Worm (Caenorhabditis elegans) whole organism, L4 larva: ENCODE results near the gene T25B6.6.

ENCODE experiments used
- D1046.2 ChIP-seq: fragments of 200-800 bp; sonication (Bioruptor generic); IDR thresholded peaks from 2 replicates; pipeline ENCODE4 v1.3.6; 2022; ENCODE audit warnings: missing genetic modification characterization, missing compliant biosample characterization
- F26F4.8 ChIP-seq: fragments of 200-800 bp; sonication (Bioruptor generic); conservative IDR thresholded peaks from 2 replicates; pipeline ENCODE4 v1.3.6; 2022; ENCODE audit warnings: missing genetic modification characterization, missing compliant biosample characterization
- F37D6.2 ChIP-seq: sonication (generic microtip); optimal IDR thresholded peaks from 2 replicates; lab custom pipeline; 2016; ENCODE audit warnings: mild to moderate bottlenecking, missing genetic modification characterization, missing compliant biosample characterization
- F49E8.2 ChIP-seq: sonication (generic microtip); optimal IDR thresholded peaks from 2 replicates; lab custom pipeline; 2016; ENCODE audit warnings: missing compliant biosample characterization, mild to moderate bottlenecking, missing genetic modification characterization, borderline replicate concordance
- R02D3.7 ChIP-seq: fragments of 150-350 bp; sonication (generic microtip); optimal IDR thresholded peaks from 3 replicates; lab custom pipeline; 2014; ENCODE audit warnings: missing biosample characterization, missing genetic modification characterization
- T20F7.1 ChIP-seq: fragments of 200-800 bp; sonication (Bioruptor generic); optimal IDR thresholded peaks from 2 replicates; lab custom pipeline; 2018; ENCODE audit warnings: mild to moderate bottlenecking, missing genetic modification characterization, missing compliant biosample characterization
- Y105C5A.15 ChIP-seq: fragments of 200-800 bp; sonication (Bioruptor generic); IDR thresholded peaks from 2 replicates; pipeline ENCODE4 v1.3.6; 2022; ENCODE audit warnings: missing genetic modification characterization, missing compliant biosample characterization
- ZK546.5 ChIP-seq, 2 experiments: sonication (generic microtip); optimal IDR thresholded peaks; 2 replicates each; lab custom pipeline; 2017; ENCODE audit warnings: missing biosample characterization in 2 of 2, missing genetic modification characterization in 2 of 2
- aly-2 ChIP-seq: sonication (generic microtip); optimal IDR thresholded peaks from 2 replicates; lab custom pipeline; 2018; ENCODE audit warnings: missing biosample characterization, missing genetic modification characterization
- ama-1 ChIP-seq: fragments of 150-350 bp; optimal IDR thresholded peaks from 2 replicates; lab custom pipeline; 2014; ENCODE audit warnings: inconsistent platforms, mixed read lengths
- arid-1 ChIP-seq: fragments of 200-800 bp; sonication (Bioruptor generic); conservative IDR thresholded peaks from 2 replicates; pipeline ENCODE4 v1.3.6; 2022; ENCODE audit warnings: missing genetic modification reagents, missing genetic modification characterization, missing compliant biosample characterization
- attf-4 ChIP-seq: sonication (generic microtip); optimal IDR thresholded peaks from 3 replicates; lab custom pipeline; 2017; ENCODE audit warnings: missing biosample characterization, missing genetic modification characterization
- ceh-20 ChIP-seq: fragments of 200-800 bp; sonication (Bioruptor generic); IDR thresholded peaks from 2 replicates; pipeline ENCODE4 v1.3.6; 2022; ENCODE audit warnings: missing genetic modification reagents, missing genetic modification characterization, missing compliant biosample characterization
- ceh-62 ChIP-seq: sonication (generic microtip); optimal IDR thresholded peaks from 2 replicates; lab custom pipeline; 2017; ENCODE audit warnings: missing biosample characterization, missing genetic modification characterization
- ceh-82 ChIP-seq: sonication (generic microtip); optimal IDR thresholded peaks from 2 replicates; lab custom pipeline; 2017; ENCODE audit warnings: missing biosample characterization, missing genetic modification characterization
- cey-2 ChIP-seq: sonication (generic microtip); optimal IDR thresholded peaks from 3 replicates; lab custom pipeline; 2017; ENCODE audit warnings: missing genetic modification characterization, mild to moderate bottlenecking, missing compliant biosample characterization, antibody characterized with exemption, borderline replicate concordance; ENCODE audit not compliant: insufficient read depth
- daf-19 ChIP-seq: fragments of 200-800 bp; sonication (Bioruptor generic); conservative IDR thresholded peaks from 2 replicates; pipeline ENCODE4 v1.3.6; 2022; ENCODE audit warnings: missing genetic modification characterization, missing compliant biosample characterization
- dmd-9 ChIP-seq: fragments of 200-800 bp; sonication (Bioruptor generic); IDR thresholded peaks from 2 replicates; pipeline ENCODE4 v1.3.6; 2022; ENCODE audit warnings: missing genetic modification reagents, missing genetic modification characterization, missing compliant biosample characterization
- dpl-1 ChIP-seq: fragments of 150-350 bp; optimal IDR thresholded peaks from 2 replicates; lab custom pipeline; 2014; ENCODE audit warnings: missing biosample characterization, missing genetic modification reagents, missing genetic modification characterization
- duxl-1 ChIP-seq: sonication (generic microtip); optimal IDR thresholded peaks from 2 replicates; lab custom pipeline; 2016; ENCODE audit warnings: mild to moderate bottlenecking, missing genetic modification characterization, moderate library complexity, missing compliant biosample characterization; ENCODE audit not compliant: poor library complexity
- dve-1 ChIP-seq: sonication (generic microtip); optimal IDR thresholded peaks from 2 replicates; lab custom pipeline; 2017; ENCODE audit warnings: antibody characterized with exemption, mild to moderate bottlenecking, missing genetic modification characterization, missing compliant biosample characterization; ENCODE audit not compliant: insufficient read depth
- fkh-10 ChIP-seq: fragments of 150-350 bp; optimal IDR thresholded peaks from 2 replicates; lab custom pipeline; 2014; ENCODE audit warnings: missing biosample characterization, missing genetic modification reagents, missing genetic modification characterization
- fos-1 ChIP-seq: fragments of 150-350 bp; optimal IDR thresholded peaks from 2 replicates; lab custom pipeline; 2014; ENCODE audit warnings: missing biosample characterization, missing genetic modification characterization
- gei-8 ChIP-seq: fragments of 200-800 bp; sonication (Bioruptor generic); optimal IDR thresholded peaks from 2 replicates; lab custom pipeline; 2018; ENCODE audit warnings: mild to moderate bottlenecking, missing genetic modification characterization, missing compliant biosample characterization
- hif-1 ChIP-seq, 2 experiments: sonication (generic microtip); optimal IDR thresholded peaks; 2 replicates each; lab custom pipeline; 2016 to 2017; ENCODE audit warnings: missing compliant biosample characterization in 2 of 2, missing genetic modification characterization in 2 of 2, missing genetic modification reagents in 2 of 2, missing genotype in 2 of 2, mild to moderate bottlenecking in 1 of 2
- hlh-11 ChIP-seq: fragments of 200-800 bp; sonication (Bioruptor generic); optimal IDR thresholded peaks from 2 replicates; lab custom pipeline; 2018; ENCODE audit warnings: mild to moderate bottlenecking, missing genetic modification characterization, missing compliant biosample characterization
- hlh-30 ChIP-seq: sonication (generic microtip); optimal IDR thresholded peaks from 2 replicates; lab custom pipeline; 2017; ENCODE audit warnings: antibody characterized with exemption, mild to moderate bottlenecking, missing genetic modification characterization, missing compliant biosample characterization; ENCODE audit not compliant: insufficient read depth
- jun-1 ChIP-seq: fragments of 150-350 bp; optimal IDR thresholded peaks from 2 replicates; lab custom pipeline; 2014; ENCODE audit warnings: missing biosample characterization, missing genetic modification reagents, missing genetic modification characterization
- lim-7 ChIP-seq: fragments of 200-800 bp; sonication (Bioruptor generic); IDR thresholded peaks from 2 replicates; pipeline ENCODE4 v1.3.6; 2022; ENCODE audit warnings: missing genetic modification characterization, missing compliant biosample characterization
- lin-13 ChIP-seq: fragments of 150-350 bp; optimal IDR thresholded peaks from 2 replicates; lab custom pipeline; 2014; ENCODE audit warnings: missing biosample characterization, missing genetic modification reagents, missing genetic modification characterization
- lin-29 ChIP-seq: fragments of 200-800 bp; sonication (Bioruptor generic); IDR thresholded peaks from 2 replicates; pipeline ENCODE4 v1.3.6; 2022; ENCODE audit warnings: missing genetic modification reagents, missing genetic modification characterization, missing compliant biosample characterization
- lin-38 ChIP-seq: fragments of 200-800 bp; sonication (Bioruptor generic); IDR thresholded peaks from 2 replicates; pipeline ENCODE4 v1.3.6; 2022; ENCODE audit warnings: missing genetic modification reagents, missing genetic modification characterization, missing compliant biosample characterization
- lin-39 ChIP-seq: fragments of 150-350 bp; optimal IDR thresholded peaks from 2 replicates; lab custom pipeline; 2014; ENCODE audit warnings: missing biosample characterization, missing genetic modification reagents, missing genetic modification characterization
- lsy-2 ChIP-seq, 2 experiments: fragments of 150-350 bp in 1 of 2; sonication (generic microtip) in 1 of 2; optimal IDR thresholded peaks; 2 replicates each; lab custom pipeline; 2014 to 2017; ENCODE audit warnings: missing biosample characterization in 2 of 2, missing genetic modification characterization in 2 of 2
- mdl-1 ChIP-seq, 2 experiments: fragments of 150-350 bp in 1 of 2; sonication (generic microtip) in 1 of 2; optimal IDR thresholded peaks; 2 replicates each; lab custom pipeline; 2014 to 2017; ENCODE audit warnings: missing biosample characterization in 2 of 2, missing genetic modification characterization in 2 of 2
- mes-2 ChIP-seq: sonication (generic microtip); optimal IDR thresholded peaks from 2 replicates; lab custom pipeline; 2016; ENCODE audit warnings: missing genotype, mild to moderate bottlenecking, missing genetic modification characterization, missing compliant biosample characterization; ENCODE audit not compliant: poor library complexity, severe bottlenecking
- mxl-2 ChIP-seq: fragments of 200-800 bp; sonication (Bioruptor generic); conservative IDR thresholded peaks from 2 replicates; pipeline ENCODE4 v1.3.6; 2022; ENCODE audit warnings: missing genetic modification reagents, missing genetic modification characterization, missing compliant biosample characterization
- nhr-10 ChIP-seq: fragments of 150-350 bp; optimal IDR thresholded peaks from 2 replicates; lab custom pipeline; 2014; ENCODE audit warnings: missing biosample characterization, missing genetic modification characterization
- nhr-102 ChIP-seq: sonication (generic microtip); optimal IDR thresholded peaks from 2 replicates; lab custom pipeline; 2016; ENCODE audit warnings: mild to moderate bottlenecking, missing genetic modification characterization, moderate library complexity, missing compliant biosample characterization
- nhr-11 ChIP-seq: fragments of 150-350 bp; optimal IDR thresholded peaks from 2 replicates; lab custom pipeline; 2014; ENCODE audit warnings: missing biosample characterization, missing genetic modification characterization
- nhr-41 ChIP-seq: fragments of 200-800 bp; sonication (Bioruptor generic); IDR thresholded peaks from 2 replicates; pipeline ENCODE4 v1.3.6; 2022; ENCODE audit warnings: missing genetic modification reagents, missing genetic modification characterization, missing compliant biosample characterization
- nhr-76 ChIP-seq: fragments of 150-350 bp; optimal IDR thresholded peaks from 2 replicates; lab custom pipeline; 2014; ENCODE audit warnings: missing biosample characterization, missing genetic modification characterization
- set-16 ChIP-seq: fragments of 200-800 bp; sonication (Bioruptor generic); IDR thresholded peaks from 2 replicates; pipeline ENCODE4 v1.3.6; 2022; ENCODE audit warnings: missing genetic modification reagents, missing genetic modification characterization, missing compliant biosample characterization
- snpc-4 ChIP-seq: fragments of 150-350 bp; optimal IDR thresholded peaks from 2 replicates; lab custom pipeline; 2014; ENCODE audit warnings: missing biosample characterization, missing genetic modification characterization
- spr-1 ChIP-seq: sonication (generic microtip); optimal IDR thresholded peaks from 2 replicates; lab custom pipeline; 2016; ENCODE audit warnings: mild to moderate bottlenecking, missing genetic modification characterization, missing compliant biosample characterization
- spr-3 ChIP-seq: fragments of 200-800 bp; sonication (Bioruptor generic); optimal IDR thresholded peaks from 2 replicates; lab custom pipeline; 2018; ENCODE audit warnings: mild to moderate bottlenecking, missing genetic modification characterization, missing compliant biosample characterization
- tra-1 ChIP-seq: fragments of 200-800 bp; sonication (Bioruptor generic); IDR thresholded peaks from 2 replicates; pipeline ENCODE4 v1.3.6; 2022; ENCODE audit warnings: missing genetic modification reagents, missing genetic modification characterization, missing compliant biosample characterization
- unc-130 ChIP-seq: sonication (generic microtip); optimal IDR thresholded peaks from 2 replicates; lab custom pipeline; 2016; ENCODE audit warnings: missing genetic modification reagents, missing genetic modification characterization, missing compliant biosample characterization
- unc-62 ChIP-seq, 3 experiments: fragments of 150-350 bp in 1 of 3; sonication (generic microtip); optimal IDR thresholded peaks in 2 of 3; peaks in 1 of 3; 1 replicate in 1 of 3; 2 replicates in 2 of 3; lab custom pipeline; 2014 to 2017; ENCODE audit warnings: missing biosample characterization in 3 of 3, missing genetic modification characterization in 3 of 3, missing genetic modification reagents in 3 of 3, missing genotype in 1 of 3
- zag-1 ChIP-seq: fragments of 150-350 bp; optimal IDR thresholded peaks from 2 replicates; lab custom pipeline; 2014; ENCODE audit warnings: missing biosample characterization, missing genetic modification characterization
- ztf-11 ChIP-seq: fragments of 150-350 bp; optimal IDR thresholded peaks from 2 replicates; lab custom pipeline; 2014; ENCODE audit warnings: missing biosample characterization, missing genetic modification characterization

Gene T25B6.6

ce11 chrX:9024270-9024669 is 1.6 kb upstream of the T25B6.6 start (continued):
- TF ChIP-seq hif-1 (tag; optimal IDR thresholded peaks at IDR 0.05; lab: Kevin White, UChicago) (no peak), nhr-10 (no peak), hlh-11 (tag; lab: Kevin White, UChicago) (no peak), hlh-30 (tag; lab: Kevin White, UChicago) (no peak), lin-29 (0 out of 2 replicates have a peak, but pooled peaks have one; percentile 67), gei-8 (GFP tag; lab: Kevin White, UChicago) (peak; percentile 50), aly-2 (tag; lab: Kevin White, UChicago) (no peak), mdl-1 (tag; optimal IDR thresholded peaks at IDR 0.05; lab: Kevin White, UChicago) (no peak), duxl-1 (tag; lab: Kevin White, UChicago) (no peak), cey-2 (tag; lab: Kevin White, UChicago) (no peak), fos-1 (no peak), ZK546.5 (tag; optimal IDR thresholded peaks at IDR 0.05; lab: Kevin White, UChicago) (no peak), daf-19 (peak; percentile 93), D1046.2 (GFP tag; lab: Robert Waterston, UW) (no peak), nhr-76 (tag; lab: Kevin White, UChicago) (no peak), ceh-62 (no peak), mxl-2 (GFP tag; lab: Robert Waterston, UW) (no peak; the same call in 1 of the 2 replicates), attf-4 (no peak), jun-1 (tag; lab: Kevin White, UChicago) (no peak), F49E8.2 (tag; lab: Kevin White, UChicago) (peak; percentile 71), mes-2 (tag; lab: Kevin White, UChicago) (no peak), dpl-1 (GFP tag; lab: Kevin White, UChicago) (no peak), lin-39 (tag; lab: Kevin White, UChicago) (no peak), lim-7 (GFP tag; lab: Robert Waterston, UW) (no peak; the same call in none of the 2 replicates), unc-130 (peak; percentile 21), dve-1 (tag; lab: Kevin White, UChicago) (no peak), ceh-82 (tag; lab: Kevin White, UChicago) (no peak), Y105C5A.15 (GFP tag; lab: Robert Waterston, UW) (no peak), set-16 (no peak), fkh-10 (no peak), snpc-4 (tag; lab: Kevin White, UChicago) (no peak), nhr-41 (no peak; the same call in none of the 2 replicates), nhr-102 (tag; lab: Kevin White, UChicago) (no peak), dmd-9 (GFP tag; lab: Robert Waterston, UW) (0 out of 2 replicates have a peak, but pooled peaks have one; percentile 34), R02D3.7 (no peak), spr-1 (tag; lab: Kevin White, UChicago) (peak; percentile 68), tra-1 (GFP tag; lab: Robert Waterston, UW) (peak; percentile 90), lin-38 (no peak; the same call in none of the 2 replicates), zag-1 (tag; lab: Kevin White, UChicago) (no peak), arid-1 (GFP tag; lab: Robert Waterston, UW) (peak; percentile 89), F26F4.8 (GFP tag; lab: Robert Waterston, UW) (peak; percentile 92), lin-13 (GFP tag; lab: Kevin White, UChicago) (no peak), ztf-11 (tag; lab: Kevin White, UChicago) (no peak), ama-1 (lab: Kevin White, UChicago) (no peak), ceh-20 (GFP tag; lab: Robert Waterston, UW) (peak; percentile 18; the same call in 1 of the 2 replicates), nhr-11 (tag; lab: Kevin White, UChicago) (no peak), F37D6.2 (tag; lab: Kevin White, UChicago) (peak; percentile 4), T20F7.1 (GFP tag; lab: Kevin White, UChicago) (no peak), unc-62 (GFP tag; optimal IDR thresholded peaks at IDR 0.05 in 1 of 2; lab: Kevin White, UChicago) (no peak), unc-62 (tag; optimal IDR thresholded peaks at IDR 0.05; lab: Kevin White, UChicago) (no peak), lsy-2 (tag; optimal IDR thresholded peaks at IDR 0.05; lab: Kevin White, UChicago) (no peak), spr-3 (no peak)
